Worm (Caenorhabditis elegans): ENCODE results near the gene Y71H2AM.3.

Gene Y71H2AM.3

ce11 chrIII:2781833-2782232 is 23.4 kb upstream of the Y71H2AM.3 start (continued):
- TF ChIP-seq unc-62 (GFP tag; optimal IDR thresholded peaks at IDR 0.05) (no peak), F49E8.2 (tag; optimal IDR thresholded peaks at IDR 0.05; ENCODE audit: insufficient read depth) (no peak), mel-28 (tag; optimal IDR thresholded peaks at IDR 0.05; ENCODE audit: borderline replicate concordance) (no peak), lsy-27 (tag; optimal IDR thresholded peaks at IDR 0.05; ENCODE audit: borderline replicate concordance, insufficient read depth) (no peak), snpc-1.1 (tag; optimal IDR thresholded peaks at IDR 0.05; ENCODE audit: insufficient read depth) (no peak), snpc-1.3 (tag; optimal IDR thresholded peaks at IDR 0.05; ENCODE audit: insufficient read depth) (no peak), egl-18 (GFP tag; IDR thresholded peaks at IDR 0.05) (no peak), nhr-27 (tag; optimal IDR thresholded peaks at IDR 0.05) (no peak), hlh-12 (tag; optimal IDR thresholded peaks at IDR 0.05) (no peak), Y67H2A.10 (GFP tag; conservative IDR thresholded peaks at IDR 0.05) (no peak), somi-1 (GFP tag; optimal IDR thresholded peaks at IDR 0.05) (no peak), B0261.1 (tag; optimal IDR thresholded peaks at IDR 0.05) (no peak), let-607 (tag; optimal IDR thresholded peaks at IDR 0.05) (no peak), ztf-18 (tag; optimal IDR thresholded peaks at IDR 0.05) (no peak), mcd-1 (GFP tag; IDR thresholded peaks at IDR 0.05) (peak; percentile 30; the same call in 1 of the 2 replicates), die-1 (tag; optimal IDR thresholded peaks at IDR 0.05) (no peak), ztf-25 (GFP tag; IDR thresholded peaks at IDR 0.05) (no peak), hrde-1 (tag; optimal IDR thresholded peaks at IDR 0.05; ENCODE audit: borderline replicate concordance) (no peak), ztf-28 (GFP tag; IDR thresholded peaks at IDR 0.05) (no peak), lsl-1 (GFP tag; optimal IDR thresholded peaks at IDR 0.05) (peak; percentile 98), pbrm-1 (GFP tag; IDR thresholded peaks at IDR 0.05) (peak; percentile 9; the same call in 1 of the 2 replicates), zim-3 (tag; optimal IDR thresholded peaks at IDR 0.05) (no peak), lir-1 (GFP tag; conservative IDR thresholded peaks at IDR 0.05) (no peak), lin-54 (GFP tag; optimal IDR thresholded peaks at IDR 0.05) (no peak), lin-26 (GFP tag; IDR thresholded peaks at IDR 0.05) (no peak), chd-7 (tag; optimal IDR thresholded peaks at IDR 0.05) (no peak), F52B5.7 (tag; optimal IDR thresholded peaks at IDR 0.05) (no peak), ceh-58 (GFP tag; IDR thresholded peaks at IDR 0.05) (no peak), egrh-3 (GFP tag; IDR thresholded peaks at IDR 0.05) (no peak), ztf-26 (tag; optimal IDR thresholded peaks at IDR 0.05) (no peak), him-1 (tag; optimal IDR thresholded peaks at IDR 0.05) (peak; percentile 24), F55B11.4 (tag; optimal IDR thresholded peaks at IDR 0.05; ENCODE audit: borderline replicate concordance, insufficient read depth) (no peak), tbx-9 (tag; optimal IDR thresholded peaks at IDR 0.05; ENCODE audit: borderline replicate concordance) (no peak), ztf-22 (GFP tag; optimal IDR thresholded peaks at IDR 0.05) (no peak), D2030.7 (GFP tag; IDR thresholded peaks at IDR 0.05) (peak; percentile 45; the same call in 1 of the 2 replicates), Y56A3A.18 (GFP tag; IDR thresholded peaks at IDR 0.05) (no peak), F57C9.4 (tag; optimal IDR thresholded peaks at IDR 0.05) (no peak), hlh-26 (GFP tag; conservative IDR thresholded peaks at IDR 0.05) (no peak), ekl-4 (GFP tag; IDR thresholded peaks at IDR 0.05) (no peak), zfh-2 (GFP tag; conservative IDR thresholded peaks at IDR 0.05) (no peak), B0019.2 (GFP tag; conservative IDR thresholded peaks at IDR 0.05) (no peak), tbp1 (GFP tag; optimal IDR thresholded peaks at IDR 0.05) (peak; percentile 21), madf-8 (GFP tag; conservative IDR thresholded peaks at IDR 0.05) (peak; percentile 50), B0035.1 (tag; optimal IDR thresholded peaks at IDR 0.05) (no peak), nfya-2 (GFP tag; IDR thresholded peaks at IDR 0.05) (no peak), hsf-1 (GFP tag; IDR thresholded peaks at IDR 0.05) (no peak), mes-4 (tag; optimal IDR thresholded peaks at IDR 0.05) (no peak), ceh-79 (tag; optimal IDR thresholded peaks at IDR 0.05) (no peak)
